Worm (Caenorhabditis elegans) whole organism, early embryonic: ENCODE measurements around the gene H06H21.11.

Experiments used
- F13C5.2 ChIP-seq: sonication (generic microtip); optimal IDR thresholded peaks from 2 replicates; lab custom pipeline; 2017; ENCODE audit warnings: mild to moderate bottlenecking, missing genetic modification characterization, inconsistent platforms, missing compliant biosample characterization
- ama-1 ChIP-seq: fragments of 150-350 bp; optimal IDR thresholded peaks from 2 replicates; lab custom pipeline; 2014
- flt-1 ChIP-seq: fragments of 200-800 bp; sonication (Bioruptor generic); IDR thresholded peaks from 2 replicates; pipeline ENCODE4 v1.3.6; 2022; ENCODE audit warnings: missing genetic modification characterization, missing compliant biosample characterization
- scrt-1 ChIP-seq: fragments of 200-800 bp; sonication (Bioruptor generic); IDR thresholded peaks from 2 replicates; pipeline ENCODE4 v1.3.6; 2022; ENCODE audit warnings: missing genetic modification characterization, missing compliant biosample characterization

DNA sequence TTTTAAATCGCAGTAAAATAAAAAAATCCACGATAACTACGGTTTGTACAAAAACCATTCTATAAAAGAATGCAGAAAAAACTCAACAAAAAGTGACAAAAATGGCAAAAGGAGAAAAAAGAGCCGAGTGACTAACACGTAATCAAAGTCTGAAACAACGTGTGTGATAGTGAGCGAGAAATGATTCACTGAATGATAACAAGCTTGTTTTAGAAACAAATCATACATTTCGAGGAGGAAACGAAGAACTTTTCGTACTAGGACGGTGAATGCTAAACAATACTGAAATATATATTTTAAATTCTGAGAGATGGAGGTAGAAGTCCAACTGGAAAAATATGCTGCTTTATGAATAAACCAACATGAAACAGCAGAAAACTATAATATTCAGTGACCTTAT is 34.9 kb upstream of the H06H21.11 start:
- TF ChIP-seq F13C5.2 (tag; lab: Kevin White, UChicago) (no peak), scrt-1 (GFP tag; lab: Robert Waterston, UW) (no peak), ama-1 (lab: Kevin White, UChicago) (no peak), flt-1 (GFP tag; lab: Robert Waterston, UW) (no peak)
